Worm (Caenorhabditis elegans) whole organism, late embryonic: ENCODE results near the gene K02D3.1.

ENCODE experiments used
- C08G9.2 ChIP-seq: sonication (generic microtip); optimal IDR thresholded peaks from 2 replicates; lab custom pipeline; 2016; ENCODE audit warnings: mild to moderate bottlenecking, missing genetic modification characterization, moderate library complexity, missing compliant biosample characterization
- F13H6.1 ChIP-seq: sonication (generic microtip); optimal IDR thresholded peaks from 2 replicates; lab custom pipeline; 2016; ENCODE audit warnings: missing genetic modification characterization, missing compliant biosample characterization
- K02D7.2 ChIP-seq: sonication (generic microtip); optimal IDR thresholded peaks from 2 replicates; lab custom pipeline; 2017; ENCODE audit warnings: mild to moderate bottlenecking, missing genetic modification characterization, missing compliant biosample characterization
- K09A11.1 ChIP-seq: sonication (generic microtip); optimal IDR thresholded peaks from 2 replicates; lab custom pipeline; 2017; ENCODE audit warnings: antibody characterized with exemption, mild to moderate bottlenecking, missing genetic modification characterization, missing compliant biosample characterization; ENCODE audit not compliant: insufficient read depth
- Y22D7AL.16 ChIP-seq: sonication (generic microtip); optimal IDR thresholded peaks from 2 replicates; lab custom pipeline; 2016; ENCODE audit warnings: missing genetic modification characterization, missing compliant biosample characterization
- ahr-1 ChIP-seq: sonication (generic microtip); optimal IDR thresholded peaks from 2 replicates; lab custom pipeline; 2016; ENCODE audit warnings: missing genetic modification characterization, missing compliant biosample characterization
- ama-1 ChIP-seq: fragments of 150-350 bp; optimal IDR thresholded peaks from 2 replicates; lab custom pipeline; 2014
- ceh-14 ChIP-seq: sonication (generic microtip); optimal IDR thresholded peaks from 2 replicates; lab custom pipeline; 2016; ENCODE audit warnings: missing genotype, missing genetic modification characterization, missing compliant biosample characterization
- ceh-18 ChIP-seq: sonication (generic microtip); optimal IDR thresholded peaks from 2 replicates; lab custom pipeline; 2016; ENCODE audit warnings: missing genetic modification characterization, missing compliant biosample characterization
- ceh-19 ChIP-seq: fragments of 200-800 bp; sonication (Bioruptor generic); optimal IDR thresholded peaks from 2 replicates; lab custom pipeline; 2018; ENCODE audit warnings: mild to moderate bottlenecking, missing genetic modification characterization, missing compliant biosample characterization
- ceh-2 ChIP-seq: sonication (generic microtip); optimal IDR thresholded peaks from 2 replicates; lab custom pipeline; 2016; ENCODE audit warnings: missing genotype, missing genetic modification characterization, missing compliant biosample characterization
- ceh-22 ChIP-seq: sonication (generic microtip); optimal IDR thresholded peaks from 2 replicates; lab custom pipeline; 2017; ENCODE audit warnings: missing biosample characterization, missing genetic modification characterization
- ceh-24 ChIP-seq: sonication (generic microtip); optimal IDR thresholded peaks from 2 replicates; lab custom pipeline; 2016; ENCODE audit warnings: mild to moderate bottlenecking, missing genetic modification characterization, missing compliant biosample characterization
- ceh-30 ChIP-seq: fragments of 150-350 bp; optimal IDR thresholded peaks from 2 replicates; lab custom pipeline; 2014; ENCODE audit warnings: missing biosample characterization, missing genetic modification characterization
- ceh-31 ChIP-seq: sonication (generic microtip); optimal IDR thresholded peaks from 2 replicates; lab custom pipeline; 2016; ENCODE audit warnings: missing genetic modification characterization, missing compliant biosample characterization
- ceh-6 ChIP-seq: fragments of 200-800 bp; sonication (Bioruptor generic); optimal IDR thresholded peaks from 2 replicates; lab custom pipeline; 2018; ENCODE audit warnings: mild to moderate bottlenecking, missing genetic modification characterization, missing compliant biosample characterization
- ceh-9 ChIP-seq: sonication (generic microtip); optimal IDR thresholded peaks from 2 replicates; lab custom pipeline; 2016; ENCODE audit warnings: mild to moderate bottlenecking, missing genetic modification characterization, inconsistent platforms, missing compliant biosample characterization
- che-1 ChIP-seq: sonication (generic microtip); optimal IDR thresholded peaks from 2 replicates; lab custom pipeline; 2016; ENCODE audit warnings: mild to moderate bottlenecking, missing genetic modification characterization, missing compliant biosample characterization
- dve-1 ChIP-seq: sonication (generic microtip); optimal IDR thresholded peaks from 2 replicates; lab custom pipeline; 2017; ENCODE audit warnings: antibody characterized with exemption, mild to moderate bottlenecking, missing genetic modification characterization, missing compliant biosample characterization
- elt-2 ChIP-seq: sonication (generic microtip); optimal IDR thresholded peaks from 2 replicates; lab custom pipeline; 2016; ENCODE audit warnings: missing genetic modification reagents, missing genetic modification characterization, missing compliant biosample characterization
- elt-4 ChIP-seq: sonication (generic microtip); optimal IDR thresholded peaks from 2 replicates; lab custom pipeline; 2016; ENCODE audit warnings: missing genetic modification characterization, missing compliant biosample characterization
- ets-4 ChIP-seq: sonication (generic microtip); optimal IDR thresholded peaks from 2 replicates; lab custom pipeline; 2016; ENCODE audit warnings: missing genetic modification characterization, missing compliant biosample characterization
- eyg-1 ChIP-seq: sonication (generic microtip); optimal IDR thresholded peaks from 2 replicates; lab custom pipeline; 2016; ENCODE audit warnings: missing genotype, missing genetic modification characterization, missing compliant biosample characterization
- fkh-10 ChIP-seq: fragments of 150-350 bp; optimal IDR thresholded peaks from 2 replicates; lab custom pipeline; 2014; ENCODE audit warnings: missing biosample characterization, missing genetic modification reagents, missing genetic modification characterization
- fkh-6 ChIP-seq: sonication (generic microtip); optimal IDR thresholded peaks from 2 replicates; lab custom pipeline; 2016; ENCODE audit warnings: missing genetic modification characterization, missing compliant biosample characterization
- gmeb-2 ChIP-seq: sonication (generic microtip); optimal IDR thresholded peaks from 2 replicates; lab custom pipeline; 2016; ENCODE audit warnings: missing genetic modification characterization, inconsistent platforms, missing compliant biosample characterization
- hlh-6 ChIP-seq: sonication (generic microtip); optimal IDR thresholded peaks from 2 replicates; lab custom pipeline; 2016; ENCODE audit warnings: missing genotype, missing genetic modification characterization, missing compliant biosample characterization
- hlh-8 ChIP-seq: sonication (generic microtip); optimal IDR thresholded peaks from 2 replicates; lab custom pipeline; 2016; ENCODE audit warnings: missing genotype, missing genetic modification characterization, missing compliant biosample characterization
- lim-6 ChIP-seq: sonication (generic microtip); optimal IDR thresholded peaks from 2 replicates; lab custom pipeline; 2016; ENCODE audit warnings: missing genetic modification characterization, missing compliant biosample characterization
- lin-11 ChIP-seq: fragments of 200-800 bp; sonication (Bioruptor generic); optimal IDR thresholded peaks from 2 replicates; lab custom pipeline; 2018; ENCODE audit warnings: mild to moderate bottlenecking, missing genetic modification characterization, missing compliant biosample characterization
- madf-2 ChIP-seq: sonication (generic microtip); optimal IDR thresholded peaks from 2 replicates; lab custom pipeline; 2017; ENCODE audit warnings: missing genetic modification characterization, missing compliant biosample characterization
- mec-3 ChIP-seq: sonication (generic microtip); optimal IDR thresholded peaks from 2 replicates; lab custom pipeline; 2016; ENCODE audit warnings: borderline replicate concordance, missing genetic modification characterization, missing compliant biosample characterization
- nfya-1 ChIP-seq: sonication (generic microtip); optimal IDR thresholded peaks from 2 replicates; lab custom pipeline; 2017; ENCODE audit warnings: missing genetic modification characterization, mild to moderate bottlenecking, missing compliant biosample characterization, antibody characterized with exemption, moderate library complexity
- nhr-11 ChIP-seq: fragments of 150-350 bp; optimal IDR thresholded peaks from 2 replicates; lab custom pipeline; 2014; ENCODE audit warnings: missing biosample characterization, missing genetic modification characterization
- odd-2 ChIP-seq: sonication (generic microtip); optimal IDR thresholded peaks from 2 replicates; lab custom pipeline; 2017; ENCODE audit warnings: antibody characterized with exemption, mild to moderate bottlenecking, missing genetic modification characterization, missing compliant biosample characterization
- pha-4 ChIP-seq: fragments of 150-350 bp; optimal IDR thresholded peaks from 2 replicates; lab custom pipeline; 2018; ENCODE audit warnings: missing biosample characterization, missing genetic modification reagents, missing genetic modification characterization
- pqm-1 ChIP-seq: sonication (generic microtip); optimal IDR thresholded peaks from 2 replicates; lab custom pipeline; 2016; ENCODE audit warnings: missing genetic modification characterization, missing compliant biosample characterization
- pros-1 ChIP-seq: fragments of 150-350 bp; optimal IDR thresholded peaks from 2 replicates; lab custom pipeline; 2014; ENCODE audit warnings: missing biosample characterization, missing genetic modification reagents, missing genetic modification characterization
- ref-2 ChIP-seq: sonication (generic microtip); optimal IDR thresholded peaks from 2 replicates; lab custom pipeline; 2016; ENCODE audit warnings: missing genetic modification characterization, missing compliant biosample characterization
- rnt-1 ChIP-seq: sonication (generic microtip); optimal IDR thresholded peaks from 2 replicates; lab custom pipeline; 2016; ENCODE audit warnings: missing genetic modification characterization, missing compliant biosample characterization
- sdc-2 ChIP-seq: sonication (generic microtip); optimal IDR thresholded peaks from 2 replicates; lab custom pipeline; 2016; ENCODE audit warnings: missing genotype, missing genetic modification characterization, missing compliant biosample characterization
- sox-4 ChIP-seq: sonication (generic microtip); optimal IDR thresholded peaks from 2 replicates; lab custom pipeline; 2017; ENCODE audit warnings: mild to moderate bottlenecking, missing genetic modification characterization, inconsistent platforms, missing compliant biosample characterization
- tbx-2 ChIP-seq: sonication (generic microtip); optimal IDR thresholded peaks from 2 replicates; lab custom pipeline; 2016; ENCODE audit warnings: missing genetic modification characterization, missing compliant biosample characterization
- tbx-7 ChIP-seq: sonication (generic microtip); optimal IDR thresholded peaks from 2 replicates; lab custom pipeline; 2016; ENCODE audit warnings: missing genotype, missing genetic modification characterization, missing compliant biosample characterization
- unc-3 ChIP-seq, 2 experiments: fragments of 200-800 bp in 1 of 2; sonication (Bioruptor generic) in 1 of 2; sonication (generic microtip) in 1 of 2; conservative IDR thresholded peaks in 1 of 2; optimal IDR thresholded peaks in 1 of 2; 2 replicates each; pipeline versions ENCODE4 v1.3.6 to Lab custom; 2016 to 2022; ENCODE audit warnings: missing compliant biosample characterization in 2 of 2, missing genetic modification characterization in 2 of 2, missing genetic modification reagents in 1 of 2
- unc-42 ChIP-seq: sonication (generic microtip); optimal IDR thresholded peaks from 2 replicates; lab custom pipeline; 2016; ENCODE audit warnings: missing genotype, missing genetic modification characterization, missing compliant biosample characterization
- unc-55 ChIP-seq: sonication (generic microtip); optimal IDR thresholded peaks from 2 replicates; lab custom pipeline; 2017; ENCODE audit warnings: missing biosample characterization, missing genetic modification reagents, missing genetic modification characterization
- zip-5 ChIP-seq: sonication (generic microtip); optimal IDR thresholded peaks from 2 replicates; lab custom pipeline; 2016; ENCODE audit warnings: missing genetic modification characterization, missing compliant biosample characterization
- ztf-16 ChIP-seq: sonication (generic microtip); optimal IDR thresholded peaks from 2 replicates; lab custom pipeline; 2017; ENCODE audit warnings: missing genetic modification characterization, missing compliant biosample characterization

Gene K02D3.1

ce11 chrX:13713857-13714256 lies 7.2 kb downstream of the K02D3.1 start, which contains the start of gene K11E4.1:
Gene K11E4.1 (plus strand): TSS chrX:13714157.
- TF ChIP-seq ceh-14 (tag; lab: Kevin White, UChicago) (no peak), ama-1 (lab: Kevin White, UChicago) (no peak), elt-4 (tag; lab: Kevin White, UChicago) (no peak), pqm-1 (tag; lab: Kevin White, UChicago) (no peak), ceh-24 (tag; lab: Kevin White, UChicago) (no peak), unc-3 (GFP tag; conservative IDR thresholded peaks at IDR 0.05; lab: Robert Waterston, UW) (no peak), unc-3 (tag; optimal IDR thresholded peaks at IDR 0.05; lab: Kevin White, UChicago) (no peak), lim-6 (tag; lab: Kevin White, UChicago) (no peak), K09A11.1 (tag; lab: Kevin White, UChicago) (no peak), pros-1 (tag; lab: Kevin White, UChicago) (no peak), rnt-1 (no peak), odd-2 (tag; lab: Kevin White, UChicago) (no peak), lin-11 (no peak), Y22D7AL.16 (no peak), elt-2 (tag; lab: Kevin White, UChicago) (no peak), che-1 (no peak), F13H6.1 (tag; lab: Kevin White, UChicago) (no peak), unc-55 (GFP tag; lab: Kevin White, UChicago) (no peak), ref-2 (tag; lab: Kevin White, UChicago) (no peak), eyg-1 (tag; lab: Kevin White, UChicago) (no peak), zip-5 (tag; lab: Kevin White, UChicago) (no peak)

- TF ChIP-seq ceh-9 (tag; lab: Kevin White, UChicago) = no peak
- no peak for TF ChIP-seq fkh-10 (GFP tag; lab: Kevin White, UChicago)
- no peak for TF ChIP-seq sox-4 (tag; lab: Kevin White, UChicago)
- no peak for TF ChIP-seq tbx-2 (tag; lab: Kevin White, UChicago)
- TF ChIP-seq ceh-6 (GFP tag; lab: Kevin White, UChicago) = no peak
- TF ChIP-seq elt-2 (tag; lab: Kevin White, UChicago) = no peak
- no peak for TF ChIP-seq odd-2 (tag; lab: Kevin White, UChicago)
- no peak for TF ChIP-seq hlh-6 (tag; lab: Kevin White, UChicago)
- no peak for TF ChIP-seq nhr-11 (tag; lab: Kevin White, UChicago)
- no peak for TF ChIP-seq ceh-30 (tag; lab: Kevin White, UChicago)
- TF ChIP-seq ets-4 (tag; lab: Kevin White, UChicago) = no peak
- no peak for TF ChIP-seq hlh-8 (tag; lab: Kevin White, UChicago)
- TF ChIP-seq K02D7.2 (tag; lab: Kevin White, UChicago) = no peak
- no peak for TF ChIP-seq ceh-2 (tag; lab: Kevin White, UChicago)
Measured at ce11 chrX:13714710-13715109, 8.0 kb downstream of the K02D3.1 start.

ce11 chrX:13716313-13716712 lies 9.6 kb downstream of the K02D3.1 start:
- TF ChIP-seq ets-4 (tag; lab: Kevin White, UChicago) = no peak
- TF ChIP-seq ztf-16 (tag; lab: Kevin White, UChicago) = no peak
- no peak for TF ChIP-seq pha-4 (tag; lab: Kevin White, UChicago)
- TF ChIP-seq dve-1 = peak; percentile 59
- no peak for TF ChIP-seq mec-3 (tag; lab: Kevin White, UChicago)
- no peak for TF ChIP-seq lin-11
- TF ChIP-seq Y22D7AL.16 = no peak
- TF ChIP-seq F13H6.1 (tag; lab: Kevin White, UChicago) = no peak
- TF ChIP-seq elt-2 (tag; lab: Kevin White, UChicago) = peak; percentile 41
- no peak for TF ChIP-seq gmeb-2 (tag; lab: Kevin White, UChicago)
- no peak for TF ChIP-seq fkh-6 (tag; lab: Kevin White, UChicago)
- no peak for TF ChIP-seq madf-2 (tag; lab: Kevin White, UChicago)
- TF ChIP-seq ceh-19 (GFP tag; lab: Kevin White, UChicago) = no peak
- TF ChIP-seq sox-4 (tag; lab: Kevin White, UChicago) = peak; percentile 26
- no peak for TF ChIP-seq ceh-14 (tag; lab: Kevin White, UChicago)
- no peak for TF ChIP-seq ceh-31
- no peak for TF ChIP-seq C08G9.2 (tag; lab: Kevin White, UChicago)
- TF ChIP-seq ceh-6 (GFP tag; lab: Kevin White, UChicago) = no peak
- TF ChIP-seq rnt-1 = peak; percentile 11
- no peak for TF ChIP-seq nfya-1 (tag; lab: Kevin White, UChicago)
- TF ChIP-seq sdc-2 (tag; lab: Kevin White, UChicago) = peak; percentile 71
- TF ChIP-seq eyg-1 (tag; lab: Kevin White, UChicago) = no peak
- no peak for TF ChIP-seq ceh-18 (tag; lab: Kevin White, UChicago)
- no peak for TF ChIP-seq tbx-7 (tag; lab: Kevin White, UChicago)
- no peak for TF ChIP-seq ceh-22 (tag; lab: Kevin White, UChicago)
- no peak for TF ChIP-seq pros-1 (tag; lab: Kevin White, UChicago)
- TF ChIP-seq ahr-1 (tag; lab: Kevin White, UChicago) = no peak
- TF ChIP-seq unc-42 (tag; lab: Kevin White, UChicago) = no peak
